Fruit fly (Drosophila melanogaster) whole organism, prepupa: ENCODE results near the gene alphaKap4.

Source experiments
- CG11294 ChIP-seq: fragments of 200-800 bp; sonication (Bioruptor generic); IDR thresholded peaks from 2 replicates; pipeline ENCODE4 v1.3.6; 2022; ENCODE audit warnings: missing biosample characterization, missing genetic modification characterization
- CG7368 ChIP-seq: fragments of 200-800 bp; sonication (Bioruptor generic); optimal IDR thresholded peaks from 3 replicates; lab custom pipeline; 2016; ENCODE audit warnings: missing biosample characterization, missing genetic modification characterization
- CG8319 ChIP-seq: fragments of 200-800 bp; sonication (Bioruptor generic); optimal IDR thresholded peaks from 3 replicates; lab custom pipeline; 2016; ENCODE audit warnings: missing biosample characterization, missing genetic modification characterization
- Ets96B ChIP-seq: fragments of 200-800 bp; optimal IDR thresholded peaks from 2 replicates; lab custom pipeline; 2019; ENCODE audit warnings: missing biosample characterization, mild to moderate bottlenecking, missing genetic modification characterization, moderate library complexity
- OdsH ChIP-seq: fragments of 200-800 bp; sonication (Bioruptor generic); optimal IDR thresholded peaks from 3 replicates; lab custom pipeline; 2016; ENCODE audit warnings: missing biosample characterization, missing genetic modification characterization
- eg ChIP-seq: fragments of 200-800 bp; sonication (Bioruptor generic); IDR thresholded peaks from 3 replicates; pipeline ENCODE4 v1.3.6; 2022; ENCODE audit warnings: missing biosample characterization, missing genetic modification characterization
- fd85E ChIP-seq: fragments of 200-800 bp; sonication (Bioruptor generic); optimal IDR thresholded peaks from 3 replicates; lab custom pipeline; 2016; ENCODE audit warnings: missing biosample characterization, missing genetic modification characterization
- salr ChIP-seq, 2 experiments: fragments of 200-800 bp; sonication (Bioruptor generic); optimal IDR thresholded peaks; 3 replicates each; lab custom pipeline; 2016 to 2018; ENCODE audit warnings: missing biosample characterization in 2 of 2, missing genetic modification characterization in 2 of 2, mild to moderate bottlenecking in 1 of 2

dm6 chr3L:5980552-5981351 lies 30.1 kb downstream of the alphaKap4 start:
- TF ChIP-seq OdsH (GFP tag; lab: Kevin White, UChicago) (no peak), CG7368 (GFP tag; lab: Kevin White, UChicago) (no peak), salr (GFP tag; optimal IDR thresholded peaks at IDR 0.05; lab: Kevin White, UChicago) (no peak), CG8319 (GFP tag; lab: Kevin White, UChicago) (no peak), eg (no peak), fd85E (GFP tag; lab: Kevin White, UChicago) (no peak), Ets96B (tag; lab: Kevin White, UChicago) (no peak), CG11294 (GFP tag; lab: Robert Waterston, UW) (no peak)
